Worm (Caenorhabditis elegans) whole organism, young adult: ENCODE measurements around the gene C08F8.3.
A peak's percentile ranks its signal among the peaks of the same experiment; 100 is the strongest.

Experiments used
- D2030.7 ChIP-seq: fragments of 200-800 bp; sonication (Bioruptor generic); IDR thresholded peaks from 2 replicates; pipeline ENCODE4 v1.3.6; 2022; ENCODE audit warnings: missing genetic modification reagents, missing genetic modification characterization, missing compliant biosample characterization
- F10E7.11 ChIP-seq: sonication (generic microtip); optimal IDR thresholded peaks from 2 replicates; lab custom pipeline; 2017; ENCODE audit warnings: mild to moderate bottlenecking, missing genetic modification characterization, moderate library complexity, missing compliant biosample characterization
- F22D6.2 ChIP-seq: sonication (generic microtip); optimal IDR thresholded peaks from 2 replicates; lab custom pipeline; 2016; ENCODE audit warnings: mild to moderate bottlenecking, missing genetic modification characterization, missing compliant biosample characterization
- F23B12.7 ChIP-seq: sonication (generic microtip); optimal IDR thresholded peaks from 2 replicates; lab custom pipeline; 2017; ENCODE audit warnings: missing genetic modification characterization, mild to moderate bottlenecking, missing compliant biosample characterization, antibody characterized with exemption, moderate library complexity; ENCODE audit not compliant: insufficient read depth
- F39B2.1 ChIP-seq: fragments of 200-800 bp; sonication (Bioruptor generic); IDR thresholded peaks from 2 replicates; pipeline ENCODE4 v1.3.6; 2022; ENCODE audit warnings: missing genetic modification reagents, missing genetic modification characterization, missing compliant biosample characterization
- F52B5.7 ChIP-seq: sonication (generic microtip); optimal IDR thresholded peaks from 2 replicates; lab custom pipeline; 2016; ENCODE audit warnings: mild to moderate bottlenecking, missing genetic modification characterization, missing compliant biosample characterization
- Y53F4B.3 ChIP-seq: fragments of 200-800 bp; sonication (Bioruptor generic); IDR thresholded peaks from 2 replicates; pipeline ENCODE4 v1.3.6; 2022; ENCODE audit warnings: missing genetic modification reagents, missing genetic modification characterization, missing compliant biosample characterization
- Y56A3A.18 ChIP-seq: fragments of 200-800 bp; sonication (Bioruptor generic); IDR thresholded peaks from 2 replicates; pipeline ENCODE4 v1.3.6; 2022; ENCODE audit warnings: missing genetic modification reagents, missing genetic modification characterization, missing compliant biosample characterization
- Y67H2A.10 ChIP-seq: fragments of 200-800 bp; sonication (Bioruptor generic); conservative IDR thresholded peaks from 2 replicates; pipeline ENCODE4 v1.3.6; 2022; ENCODE audit warnings: missing genetic modification reagents, missing genetic modification characterization, missing compliant biosample characterization
- Y79H2A.3 ChIP-seq: fragments of 200-800 bp; sonication (Bioruptor generic); conservative IDR thresholded peaks from 2 replicates; pipeline ENCODE4 v1.3.6; 2022; ENCODE audit warnings: missing genetic modification reagents, missing genetic modification characterization, missing compliant biosample characterization
- ZK185.1 ChIP-seq: sonication (generic microtip); optimal IDR thresholded peaks from 2 replicates; lab custom pipeline; 2016; ENCODE audit warnings: mild to moderate bottlenecking, missing genetic modification characterization, missing compliant biosample characterization; ENCODE audit not compliant: poor library complexity, severe bottlenecking
- akir-1 ChIP-seq: fragments of 200-800 bp; sonication (Bioruptor generic); optimal IDR thresholded peaks from 2 replicates; lab custom pipeline; 2018; ENCODE audit warnings: mild to moderate bottlenecking, missing genetic modification characterization, moderate library complexity, missing compliant biosample characterization
- ama-1 ChIP-seq, 3 experiments: fragments of 150-350 bp in 1 of 3; sonication (generic microtip) in 2 of 3; optimal IDR thresholded peaks; 2 replicates each; lab custom pipeline; 2014 to 2018; ENCODE audit warnings: missing biosample characterization in 2 of 3, missing genetic modification characterization in 2 of 3, missing genetic modification reagents in 2 of 3
- aptf-2 ChIP-seq: fragments of 200-800 bp; sonication (Bioruptor generic); conservative IDR thresholded peaks from 2 replicates; pipeline ENCODE4 v1.3.6; 2022; ENCODE audit warnings: missing genetic modification reagents, missing genetic modification characterization, missing compliant biosample characterization
- athp-1 ChIP-seq: sonication (generic microtip); optimal IDR thresholded peaks from 2 replicates; lab custom pipeline; 2017; ENCODE audit warnings: mild to moderate bottlenecking, missing genetic modification characterization, missing compliant biosample characterization
- bed-2 ChIP-seq: fragments of 200-800 bp; sonication (Bioruptor generic); IDR thresholded peaks from 2 replicates; pipeline ENCODE4 v1.3.6; 2022; ENCODE audit warnings: missing genetic modification reagents, missing genetic modification characterization, missing compliant biosample characterization
- ccch-3 ChIP-seq: fragments of 200-800 bp; sonication (Bioruptor generic); optimal IDR thresholded peaks from 2 replicates; lab custom pipeline; 2018; ENCODE audit warnings: mild to moderate bottlenecking, missing genetic modification characterization, missing compliant biosample characterization
- cebp-2 ChIP-seq: fragments of 200-800 bp; sonication (Bioruptor generic); IDR thresholded peaks from 2 replicates; pipeline ENCODE4 v1.3.6; 2022; ENCODE audit warnings: missing genetic modification characterization, missing compliant biosample characterization
- ceh-27 ChIP-seq: fragments of 200-800 bp; sonication (Bioruptor generic); optimal IDR thresholded peaks from 2 replicates; lab custom pipeline; 2018; ENCODE audit warnings: mild to moderate bottlenecking, missing genetic modification characterization, moderate library complexity, missing compliant biosample characterization
- die-1 ChIP-seq: sonication (generic microtip); optimal IDR thresholded peaks from 2 replicates; lab custom pipeline; 2016; ENCODE audit warnings: missing genotype, mild to moderate bottlenecking, missing genetic modification characterization, missing compliant biosample characterization
- dpl-1 ChIP-seq: fragments of 150-350 bp; optimal IDR thresholded peaks from 2 replicates; lab custom pipeline; 2014; ENCODE audit warnings: missing biosample characterization, missing genetic modification reagents, missing genetic modification characterization
- egl-18 ChIP-seq: fragments of 200-800 bp; sonication (Bioruptor generic); IDR thresholded peaks from 2 replicates; pipeline ENCODE4 v1.3.6; 2022; ENCODE audit warnings: missing genetic modification reagents, missing genetic modification characterization, missing compliant biosample characterization
- ekl-4 ChIP-seq: fragments of 200-800 bp; sonication (Bioruptor generic); IDR thresholded peaks from 2 replicates; pipeline ENCODE4 v1.3.6; 2022; ENCODE audit warnings: missing genetic modification reagents, missing genetic modification characterization, missing compliant biosample characterization
- fkh-3 ChIP-seq: sonication (generic microtip); optimal IDR thresholded peaks from 2 replicates; lab custom pipeline; 2016; ENCODE audit warnings: mild to moderate bottlenecking, missing genetic modification characterization, missing compliant biosample characterization
- him-1 ChIP-seq: sonication (generic microtip); optimal IDR thresholded peaks from 2 replicates; lab custom pipeline; 2016; ENCODE audit warnings: missing genotype, missing genetic modification reagents, missing genetic modification characterization, missing compliant biosample characterization
- let-607 ChIP-seq, 2 experiments: fragments of 200-800 bp in 1 of 2; sonication (Bioruptor generic) in 1 of 2; sonication (generic microtip) in 1 of 2; optimal IDR thresholded peaks; 2 replicates each; lab custom pipeline; 2016 to 2018; ENCODE audit warnings: mild to moderate bottlenecking in 2 of 2, missing compliant biosample characterization in 2 of 2, missing genetic modification characterization in 2 of 2, moderate library complexity in 2 of 2, missing genotype in 1 of 2
- lsl-1 ChIP-seq: fragments of 200-800 bp; sonication (Bioruptor generic); optimal IDR thresholded peaks from 2 replicates; lab custom pipeline; 2018; ENCODE audit warnings: mild to moderate bottlenecking, missing genetic modification characterization, moderate library complexity, missing compliant biosample characterization
- lsy-27 ChIP-seq: sonication (generic microtip); optimal IDR thresholded peaks from 2 replicates; lab custom pipeline; 2017; ENCODE audit warnings: missing genetic modification characterization, mild to moderate bottlenecking, missing compliant biosample characterization, antibody characterized with exemption, missing genotype, borderline replicate concordance; ENCODE audit not compliant: insufficient read depth
- madf-10 ChIP-seq: sonication (generic microtip); optimal IDR thresholded peaks from 2 replicates; lab custom pipeline; 2016; ENCODE audit warnings: mild to moderate bottlenecking, missing genetic modification characterization, missing compliant biosample characterization
- madf-3 ChIP-seq: fragments of 200-800 bp; sonication (Bioruptor generic); IDR thresholded peaks from 2 replicates; pipeline ENCODE4 v1.3.6; 2022; ENCODE audit warnings: missing genetic modification reagents, missing genetic modification characterization, missing compliant biosample characterization
- mel-28 ChIP-seq: sonication (generic microtip); optimal IDR thresholded peaks from 2 replicates; lab custom pipeline; 2016; ENCODE audit warnings: borderline replicate concordance, mild to moderate bottlenecking, missing genetic modification characterization, missing compliant biosample characterization
- mxl-1 ChIP-seq: sonication (generic microtip); optimal IDR thresholded peaks from 2 replicates; lab custom pipeline; 2016; ENCODE audit warnings: missing genetic modification characterization, missing compliant biosample characterization
- nfya-1 ChIP-seq: sonication (generic microtip); optimal IDR thresholded peaks from 2 replicates; lab custom pipeline; 2017; ENCODE audit warnings: antibody characterized with exemption, missing compliant biosample characterization, missing genetic modification characterization, borderline replicate concordance; ENCODE audit not compliant: insufficient read depth
- nhr-120 ChIP-seq: fragments of 200-800 bp; sonication (Bioruptor generic); IDR thresholded peaks from 2 replicates; pipeline ENCODE4 v1.3.6; 2022; ENCODE audit warnings: missing genetic modification characterization, missing compliant biosample characterization
- pbrm-1 ChIP-seq: fragments of 200-800 bp; sonication (Bioruptor generic); IDR thresholded peaks from 2 replicates; pipeline ENCODE4 v1.3.6; 2022; ENCODE audit warnings: missing genetic modification reagents, missing genetic modification characterization, missing compliant biosample characterization
- pha-4 ChIP-seq: fragments of 150-350 bp; sonication (generic microtip); optimal IDR thresholded peaks from 2 replicates; lab custom pipeline; 2014; ENCODE audit warnings: missing biosample characterization, missing genetic modification reagents, missing genetic modification characterization
- repo-1 ChIP-seq: sonication (generic microtip); optimal IDR thresholded peaks from 2 replicates; lab custom pipeline; 2017; ENCODE audit warnings: mild to moderate bottlenecking, missing genetic modification characterization, missing compliant biosample characterization
- snpc-1.3 ChIP-seq: sonication (generic microtip); optimal IDR thresholded peaks from 2 replicates; lab custom pipeline; 2017; ENCODE audit warnings: missing genetic modification characterization, mild to moderate bottlenecking, missing compliant biosample characterization, antibody characterized with exemption, moderate library complexity, missing genotype, missing genetic modification reagents; ENCODE audit not compliant: insufficient read depth
- snpc-3.4 ChIP-seq: sonication (generic microtip); optimal IDR thresholded peaks from 2 replicates; lab custom pipeline; 2017; ENCODE audit warnings: missing genetic modification characterization, mild to moderate bottlenecking, missing compliant biosample characterization, antibody characterized with exemption, moderate library complexity, missing genotype, missing genetic modification reagents
- somi-1 ChIP-seq: fragments of 200-800 bp; sonication (Bioruptor generic); optimal IDR thresholded peaks from 2 replicates; lab custom pipeline; 2018; ENCODE audit warnings: mild to moderate bottlenecking, missing genetic modification characterization, missing compliant biosample characterization
- xnd-1 ChIP-seq: sonication (generic microtip); optimal IDR thresholded peaks from 2 replicates; lab custom pipeline; 2016; ENCODE audit warnings: missing genotype, missing genetic modification reagents, missing genetic modification characterization, missing compliant biosample characterization
- zim-3 ChIP-seq: sonication (generic microtip); optimal IDR thresholded peaks from 2 replicates; lab custom pipeline; 2017; ENCODE audit warnings: mild to moderate bottlenecking, missing genetic modification characterization, moderate library complexity, missing compliant biosample characterization
- ztf-18 ChIP-seq: sonication (generic microtip); optimal IDR thresholded peaks from 2 replicates; lab custom pipeline; 2016; ENCODE audit warnings: missing genotype, mild to moderate bottlenecking, missing genetic modification characterization, missing compliant biosample characterization
- ztf-25 ChIP-seq: fragments of 200-800 bp; sonication (Bioruptor generic); IDR thresholded peaks from 2 replicates; pipeline ENCODE4 v1.3.6; 2022; ENCODE audit warnings: missing genetic modification reagents, missing genetic modification characterization, missing compliant biosample characterization
- ztf-28 ChIP-seq: fragments of 200-800 bp; sonication (Bioruptor generic); IDR thresholded peaks from 2 replicates; pipeline ENCODE4 v1.3.6; 2022; ENCODE audit warnings: missing genetic modification reagents, missing genetic modification characterization, missing compliant biosample characterization
- ztf-3 ChIP-seq: fragments of 200-800 bp; sonication (Bioruptor generic); optimal IDR thresholded peaks from 2 replicates; lab custom pipeline; 2018; ENCODE audit warnings: mild to moderate bottlenecking, missing genetic modification characterization, missing compliant biosample characterization
- ztf-6 ChIP-seq: fragments of 200-800 bp; sonication (Bioruptor generic); IDR thresholded peaks from 2 replicates; pipeline ENCODE4 v1.3.6; 2022; ENCODE audit warnings: missing genetic modification reagents, missing genetic modification characterization, missing compliant biosample characterization

The C08F8.3 gene

ce11 chrIV:11145929-11146339 lies 8.9 kb upstream of the C08F8.3 start (continued):
- TF ChIP-seq F22D6.2 (no peak), ztf-3 (GFP tag; lab: Kevin White, UChicago) (no peak), somi-1 (GFP tag; lab: Kevin White, UChicago) (no peak), lsl-1 (GFP tag; lab: Kevin White, UChicago) (peak; percentile 37), snpc-1.3 (tag; lab: Kevin White, UChicago) (peak; percentile 26), D2030.7 (GFP tag; lab: Robert Waterston, UW) (peak; percentile 33; the same call in 1 of the 2 replicates), ztf-28 (no peak), ama-1 (optimal IDR thresholded peaks at IDR 0.05; lab: Kevin White, UChicago) (no peak), ama-1 (GFP tag; optimal IDR thresholded peaks at IDR 0.05; lab: Kevin White, UChicago) (peak in 1 of 2 experiments; percentile 63), F39B2.1 (GFP tag; lab: Robert Waterston, UW) (no peak), ZK185.1 (no peak), pbrm-1 (peak; percentile 52; the same call in 1 of the 2 replicates), nhr-120 (no peak), athp-1 (tag; lab: Kevin White, UChicago) (peak; percentile 61), F10E7.11 (tag; lab: Kevin White, UChicago) (peak; percentile 91), mxl-1 (tag; lab: Kevin White, UChicago) (peak; percentile 72), mel-28 (no peak), fkh-3 (peak; percentile 57), egl-18 (GFP tag; lab: Robert Waterston, UW) (no peak), ekl-4 (GFP tag; lab: Robert Waterston, UW) (peak; percentile 72), F23B12.7 (tag; lab: Kevin White, UChicago) (no peak), cebp-2 (GFP tag; lab: Robert Waterston, UW) (no peak; the same call in 1 of the 2 replicates), dpl-1 (GFP tag; lab: Kevin White, UChicago) (no peak), let-607 (tag; optimal IDR thresholded peaks at IDR 0.05; lab: Kevin White, UChicago) (no peak), akir-1 (GFP tag; lab: Kevin White, UChicago) (no peak), Y56A3A.18 (GFP tag; lab: Robert Waterston, UW) (0 out of 2 replicates have a peak, but pooled peaks have one; percentile 49), snpc-3.4 (tag; lab: Kevin White, UChicago) (peak; percentile 53), xnd-1 (tag; lab: Kevin White, UChicago) (peak; percentile 53), ceh-27 (GFP tag; lab: Kevin White, UChicago) (no peak), madf-10 (tag; lab: Kevin White, UChicago) (no peak), ccch-3 (GFP tag; lab: Kevin White, UChicago) (no peak), zim-3 (tag; lab: Kevin White, UChicago) (peak; percentile 75), him-1 (peak; percentile 64), Y79H2A.3 (GFP tag; lab: Robert Waterston, UW) (0 out of 2 replicates have a peak, but pooled peaks have one; percentile 39), madf-3 (GFP tag; lab: Robert Waterston, UW) (0 out of 2 replicates have a peak, but pooled peaks have one; percentile 38), Y67H2A.10 (GFP tag; lab: Robert Waterston, UW) (no peak), pha-4 (no peak), F52B5.7 (tag; lab: Kevin White, UChicago) (peak; percentile 84), ztf-6 (GFP tag; lab: Robert Waterston, UW) (no peak), bed-2 (GFP tag; lab: Robert Waterston, UW) (no peak), aptf-2 (GFP tag; lab: Robert Waterston, UW) (no peak), repo-1 (tag; lab: Kevin White, UChicago) (peak; percentile 78), ztf-18 (tag; lab: Kevin White, UChicago) (no peak), die-1 (peak; percentile 35), Y53F4B.3 (GFP tag; lab: Robert Waterston, UW) (no peak), nfya-1 (tag; lab: Kevin White, UChicago) (no peak), ztf-25 (GFP tag; lab: Robert Waterston, UW) (no peak), lsy-27 (tag; lab: Kevin White, UChicago) (no peak)
